Worm (Caenorhabditis elegans): ENCODE data around the gene egl-17.
A peak's percentile ranks its signal among the peaks of the same experiment; 100 is the strongest.

The egl-17 gene

ce11 chrX:440420-440819 lies 49.1 kb upstream of the egl-17 start:
- TF ChIP-seq fos-1 (tag; optimal IDR thresholded peaks at IDR 0.05) (peak; percentile 86), elt-3 (tag; optimal IDR thresholded peaks at IDR 0.05) (no peak), ceh-16 (tag; optimal IDR thresholded peaks at IDR 0.05) (no peak), unc-39 (tag; optimal IDR thresholded peaks at IDR 0.05) (no peak), sma-9 (GFP tag; optimal IDR thresholded peaks at IDR 0.05) (peak; percentile 11), sma-9 (tag; optimal IDR thresholded peaks at IDR 0.05) (no peak), crh-2 (tag; optimal IDR thresholded peaks at IDR 0.05) (peak; percentile 73), peb-1 (tag; optimal IDR thresholded peaks at IDR 0.05) (no peak), unc-55 (GFP tag; optimal IDR thresholded peaks at IDR 0.05) (no peak), C34F6.9 (tag; optimal IDR thresholded peaks at IDR 0.05) (no peak), ceh-82 (tag; optimal IDR thresholded peaks at IDR 0.05) (no peak), nhr-77 (tag; optimal IDR thresholded peaks at IDR 0.05) (no peak), sma-3 (GFP tag; optimal IDR thresholded peaks at IDR 0.05) (peak; percentile 23), snpc-4 (tag; optimal IDR thresholded peaks at IDR 0.05) (no peak), alr-1 (tag; optimal IDR thresholded peaks at IDR 0.05) (no peak), F13H6.1 (tag; optimal IDR thresholded peaks at IDR 0.05) (peak; percentile 12), nhr-10 (tag; optimal IDR thresholded peaks at IDR 0.05) (no peak)

ce11 chrX:449820-450219 lies 39.7 kb upstream of the egl-17 start, which contains the start of gene F52D1.2:
F52D1.2 (minus strand) TSS chrX:450212.
- TF ChIP-seq fos-1 (tag; optimal IDR thresholded peaks at IDR 0.05) (peak; percentile 70), Y55F3AM.14 (GFP tag; optimal IDR thresholded peaks at IDR 0.05) (no peak)

- TF ChIP-seq ZK546.5 (tag; optimal IDR thresholded peaks at IDR 0.05) (no peak), ceh-82 (tag; optimal IDR thresholded peaks at IDR 0.05) (no peak)
Observed at ce11 chrX:457139-457802, 32.2 kb upstream of the egl-17 start, which contains the start of gene abu-12. abu-12 (minus strand) TSS chrX:457610.

ce11 chrX:459316-459715 lies 30.2 kb upstream of the egl-17 start:
- TF ChIP-seq elt-1 (tag; optimal IDR thresholded peaks at IDR 0.05) (peak; percentile 45), R02D3.7 (tag; optimal IDR thresholded peaks at IDR 0.05) (no peak)

- TF ChIP-seq peb-1 (tag; optimal IDR thresholded peaks at IDR 0.05) (no peak), skn-1 (tag; optimal IDR thresholded peaks at IDR 0.05) (no peak), C34F6.9 (tag; optimal IDR thresholded peaks at IDR 0.05) (no peak), Y55F3AM.14 (GFP tag; optimal IDR thresholded peaks at IDR 0.05) (no peak), sma-9 (GFP tag; optimal IDR thresholded peaks at IDR 0.05) (no peak), sma-9 (tag; optimal IDR thresholded peaks at IDR 0.05) (no peak), lsy-2 (tag; optimal IDR thresholded peaks at IDR 0.05) (no peak), zag-1 (tag; optimal IDR thresholded peaks at IDR 0.05) (no peak), sem-4 (tag; optimal IDR thresholded peaks at IDR 0.05) (no peak), unc-55 (GFP tag; optimal IDR thresholded peaks at IDR 0.05) (no peak), mab-5 (tag; optimal IDR thresholded peaks at IDR 0.05) (no peak), lin-11 (tag; optimal IDR thresholded peaks at IDR 0.05) (no peak), nhr-25 (tag; optimal IDR thresholded peaks at IDR 0.05) (no peak), ama-1 (optimal IDR thresholded peaks at IDR 0.05) (no peak), ZK546.5 (tag; optimal IDR thresholded peaks at IDR 0.05) (no peak), sma-3 (GFP tag; optimal IDR thresholded peaks at IDR 0.05) (no peak), ceh-16 (tag; optimal IDR thresholded peaks at IDR 0.05) (no peak), ztf-11 (tag; optimal IDR thresholded peaks at IDR 0.05) (no peak), ztf-1 (GFP tag; conservative IDR thresholded peaks at IDR 0.05) (no peak), nhr-77 (tag; optimal IDR thresholded peaks at IDR 0.05) (no peak)
Observed at ce11 chrX:460351-460750, 29.1 kb upstream of the egl-17 start, which contains the start of gene aagr-4. aagr-4 (plus strand) TSS chrX:460651.

- TF ChIP-seq ceh-82 (tag; optimal IDR thresholded peaks at IDR 0.05) (no peak), lin-39 (tag; optimal IDR thresholded peaks at IDR 0.05) (no peak), nhr-21 (tag; optimal IDR thresholded peaks at IDR 0.05) (no peak), blmp-1 (tag; optimal IDR thresholded peaks at IDR 0.05; ENCODE audit: insufficient read depth) (no peak), lsy-2 (tag; optimal IDR thresholded peaks at IDR 0.05) (no peak), skn-1 (tag; optimal IDR thresholded peaks at IDR 0.05) (no peak), C34F6.9 (tag; optimal IDR thresholded peaks at IDR 0.05) (no peak), sma-3 (GFP tag; optimal IDR thresholded peaks at IDR 0.05) (no peak), sma-9 (GFP tag; optimal IDR thresholded peaks at IDR 0.05) (no peak), sma-9 (tag; optimal IDR thresholded peaks at IDR 0.05) (no peak), mbf-1 (tag; optimal IDR thresholded peaks at IDR 0.05) (no peak), nhr-23 (tag; optimal IDR thresholded peaks at IDR 0.05) (no peak), mdl-1 (tag; optimal IDR thresholded peaks at IDR 0.05) (no peak), nhr-10 (tag; optimal IDR thresholded peaks at IDR 0.05) (no peak), F13H6.1 (tag; optimal IDR thresholded peaks at IDR 0.05) (no peak), egl-27 (tag; optimal IDR thresholded peaks at IDR 0.05) (no peak), R02D3.7 (tag; optimal IDR thresholded peaks at IDR 0.05) (no peak), sem-4 (tag; optimal IDR thresholded peaks at IDR 0.05) (no peak), nhr-237 (tag; optimal IDR thresholded peaks at IDR 0.05) (no peak), unc-39 (tag; optimal IDR thresholded peaks at IDR 0.05) (no peak), nhr-12 (tag; optimal IDR thresholded peaks at IDR 0.05) (no peak)
Observed at ce11 chrX:461623-462022, 27.9 kb upstream of the egl-17 start.
